Fruit fly (Drosophila melanogaster): ENCODE data around the gene pic.

pic gene

dm6 chr3R:13015811-13016766 lies 36.0 kb upstream of the pic start (continued):
- TF ChIP-seq fd96Cb (tag; optimal IDR thresholded peaks at IDR 0.05): no peak
- no peak for TF ChIP-seq CG15011 (GFP tag; optimal IDR thresholded peaks at IDR 0.05)
- no peak for TF ChIP-seq gce (GFP tag; IDR thresholded peaks at IDR 0.05)
- no peak for TF ChIP-seq CG6683 (GFP tag; optimal IDR thresholded peaks at IDR 0.05)
- peak; percentile 20 for TF ChIP-seq CG2678 (tag; optimal IDR thresholded peaks at IDR 0.05)
- TF ChIP-seq CG32767 (GFP tag; IDR thresholded peaks at IDR 0.05): 0 out of 2 replicates have a peak, but pooled peaks have one; percentile 14
- TF ChIP-seq ems (GFP tag; optimal IDR thresholded peaks at IDR 0.05): no peak
- TF ChIP-seq caup (GFP tag; optimal IDR thresholded peaks at IDR 0.05; ENCODE audit: severe bottlenecking): no peak
- no peak for TF ChIP-seq Lhr (GFP tag; optimal IDR thresholded peaks at IDR 0.05)
- no peak for TF ChIP-seq cato (GFP tag; optimal IDR thresholded peaks at IDR 0.05; ENCODE audit: borderline replicate concordance)
- no peak for TF ChIP-seq CG8478 (optimal IDR thresholded peaks at IDR 0.05)
- TF ChIP-seq CG6175 (GFP tag; IDR thresholded peaks at IDR 0.05): peak; percentile 86
- TF ChIP-seq phol (tag; optimal IDR thresholded peaks at IDR 0.05): no peak
- TF ChIP-seq CG4617 (GFP tag; optimal IDR thresholded peaks at IDR 0.05; ENCODE audit: borderline replicate concordance): no peak
- peak; percentile 29; the same call in 1 of the 3 replicates for TF ChIP-seq dysf (GFP tag; IDR thresholded peaks at IDR 0.05)
- TF ChIP-seq sob (GFP tag; IDR thresholded peaks at IDR 0.05): no peak
- TF ChIP-seq scrt (GFP tag; optimal IDR thresholded peaks at IDR 0.05): no peak
- peak; percentile 85 for TF ChIP-seq CG12769 (tag; optimal IDR thresholded peaks at IDR 0.05)
- TF ChIP-seq Hmx (GFP tag; optimal IDR thresholded peaks at IDR 0.05): no peak
- no peak for TF ChIP-seq ranshi (GFP tag; IDR thresholded peaks at IDR 0.05)
- TF ChIP-seq CoRest (tag; optimal IDR thresholded peaks at IDR 0.05): peak; percentile 18
- no peak for TF ChIP-seq CG3163 (GFP tag; optimal IDR thresholded peaks at IDR 0.05)
- no peak for TF ChIP-seq CG17328 (GFP tag; IDR thresholded peaks at IDR 0.05)
- TF ChIP-seq CG9876 (GFP tag; optimal IDR thresholded peaks at IDR 0.05): no peak
- no peak for TF ChIP-seq HLH3B (GFP tag; IDR thresholded peaks at IDR 0.05)
- TF ChIP-seq pros (GFP tag; optimal IDR thresholded peaks at IDR 0.05): no peak
- TF ChIP-seq E2f1 (GFP tag; IDR thresholded peaks at IDR 0.05): no peak
- no peak for TF ChIP-seq CG12219 (GFP tag; optimal IDR thresholded peaks at IDR 0.05)
- TF ChIP-seq CG8924 (tag; optimal IDR thresholded peaks at IDR 0.05): no peak
- no peak for TF ChIP-seq slp2 (GFP tag; optimal IDR thresholded peaks at IDR 0.05)
- no peak for TF ChIP-seq CG15601 (tag; optimal IDR thresholded peaks at IDR 0.05)
- peak; percentile 56 for TF ChIP-seq kni (GFP tag; optimal IDR thresholded peaks at IDR 0.05)
- no peak for TF ChIP-seq CG13424 (tag; optimal IDR thresholded peaks at IDR 0.05)
- peak; percentile 27 for TF ChIP-seq CHES-1-like (GFP tag; optimal IDR thresholded peaks at IDR 0.05)
- TF ChIP-seq CG17359 (tag; optimal IDR thresholded peaks at IDR 0.05): no peak
- TF ChIP-seq bcd (GFP tag; optimal IDR thresholded peaks at IDR 0.05): peak; percentile 0
- TF ChIP-seq CG12104 (GFP tag; optimal IDR thresholded peaks at IDR 0.05): no peak
- TF ChIP-seq corto (GFP tag; optimal IDR thresholded peaks at IDR 0.05): peak; percentile 42

dm6 chr3R:13017623-13018036 lies 34.4 kb upstream of the pic start:
- TF ChIP-seq Bteb2 (GFP tag; optimal IDR thresholded peaks at IDR 0.05) (no peak), kah (GFP tag; optimal IDR thresholded peaks at IDR 0.05) (no peak), abd-A (tag; optimal IDR thresholded peaks at IDR 0.05) (no peak), CG8281 (tag; optimal IDR thresholded peaks at IDR 0.05) (no peak), C15 (GFP tag; IDR thresholded peaks at IDR 0.05) (0 out of 3 replicates have a peak, but pooled peaks have one; percentile 13), sug (tag; optimal IDR thresholded peaks at IDR 0.05) (peak; percentile 23), NFAT (GFP tag; IDR thresholded peaks at IDR 0.05) (peak; percentile 73; the same call in 1 of the 2 replicates), Pdp1 (GFP tag; optimal IDR thresholded peaks at IDR 0.05) (peak in 1 of 2 experiments; percentile 65), Adf1 (GFP tag; IDR thresholded peaks at IDR 0.05) (0 out of 2 replicates have a peak, but pooled peaks have one; percentile 9), crol (GFP tag; IDR thresholded peaks at IDR 0.05) (peak; percentile 78), Xrp1 (GFP tag; IDR thresholded peaks at IDR 0.05) (no peak), knrl (GFP tag; IDR thresholded peaks at IDR 0.05; ENCODE audit: partially characterized antibody) (no peak), cwo (GFP tag; optimal IDR thresholded peaks at IDR 0.05) (peak; percentile 9)

Measured in whole organism, embryonic.